Worm (Caenorhabditis elegans) whole organism, L4 larva: ENCODE results near the gene C34C12.12.

Source experiments
- F49E8.2 ChIP-seq: sonication (generic microtip); optimal IDR thresholded peaks from 2 replicates; lab custom pipeline; 2016; ENCODE audit warnings: missing compliant biosample characterization, mild to moderate bottlenecking, missing genetic modification characterization, borderline replicate concordance
- R02D3.7 ChIP-seq: fragments of 150-350 bp; sonication (generic microtip); optimal IDR thresholded peaks from 3 replicates; lab custom pipeline; 2014; ENCODE audit warnings: missing biosample characterization, missing genetic modification characterization
- Y105C5A.15 ChIP-seq: fragments of 200-800 bp; sonication (Bioruptor generic); IDR thresholded peaks from 2 replicates; pipeline ENCODE4 v1.3.6; 2022; ENCODE audit warnings: missing genetic modification characterization, missing compliant biosample characterization
- Y75B8A.6 ChIP-seq: fragments of 200-800 bp; sonication (Bioruptor generic); IDR thresholded peaks from 2 replicates; pipeline ENCODE4 v1.3.6; 2022; ENCODE audit warnings: missing genetic modification reagents, missing genetic modification characterization, missing compliant biosample characterization
- ZK546.5 ChIP-seq, 2 experiments: sonication (generic microtip); optimal IDR thresholded peaks; 2 replicates each; lab custom pipeline; 2017; ENCODE audit warnings: missing biosample characterization in 2 of 2, missing genetic modification characterization in 2 of 2
- aha-1 ChIP-seq: fragments of 150-350 bp; peaks from one replicate; lab custom pipeline; 2014; ENCODE audit warnings: missing biosample characterization, missing genetic modification characterization
- arid-1 ChIP-seq: fragments of 200-800 bp; sonication (Bioruptor generic); conservative IDR thresholded peaks from 2 replicates; pipeline ENCODE4 v1.3.6; 2022; ENCODE audit warnings: missing genetic modification reagents, missing genetic modification characterization, missing compliant biosample characterization
- ceh-28 ChIP-seq: fragments of 150-350 bp; optimal IDR thresholded peaks from 2 replicates; lab custom pipeline; 2014; ENCODE audit warnings: missing biosample characterization, missing genetic modification reagents, missing genetic modification characterization
- ceh-62 ChIP-seq: sonication (generic microtip); optimal IDR thresholded peaks from 2 replicates; lab custom pipeline; 2017; ENCODE audit warnings: missing biosample characterization, missing genetic modification characterization
- ces-1 ChIP-seq: fragments of 150-350 bp; sonication (generic microtip); optimal IDR thresholded peaks from 4 replicates; lab custom pipeline; 2014; ENCODE audit warnings: missing biosample characterization, missing genetic modification reagents, missing genetic modification characterization
- daf-16 ChIP-seq, 3 experiments: sonication (generic microtip); optimal IDR thresholded peaks; 2 replicates each; lab custom pipeline; 2016 to 2017; ENCODE audit warnings: missing genetic modification characterization in 3 of 3, missing genetic modification reagents in 3 of 3, mild to moderate bottlenecking in 2 of 3, missing compliant biosample characterization in 2 of 3, missing biosample characterization in 1 of 3, moderate library complexity in 1 of 3
- dmd-6 ChIP-seq: fragments of 200-800 bp; sonication (Bioruptor generic); IDR thresholded peaks from 2 replicates; pipeline ENCODE4 v1.3.6; 2022; ENCODE audit warnings: missing genetic modification reagents, missing genetic modification characterization, missing compliant biosample characterization
- dpl-1 ChIP-seq: fragments of 150-350 bp; optimal IDR thresholded peaks from 2 replicates; lab custom pipeline; 2014; ENCODE audit warnings: missing biosample characterization, missing genetic modification reagents, missing genetic modification characterization
- dve-1 ChIP-seq: sonication (generic microtip); optimal IDR thresholded peaks from 2 replicates; lab custom pipeline; 2017; ENCODE audit warnings: antibody characterized with exemption, mild to moderate bottlenecking, missing genetic modification characterization, missing compliant biosample characterization; ENCODE audit not compliant: insufficient read depth
- fos-1 ChIP-seq: fragments of 150-350 bp; optimal IDR thresholded peaks from 2 replicates; lab custom pipeline; 2014; ENCODE audit warnings: missing biosample characterization, missing genetic modification characterization
- hlh-11 ChIP-seq: fragments of 200-800 bp; sonication (Bioruptor generic); optimal IDR thresholded peaks from 2 replicates; lab custom pipeline; 2018; ENCODE audit warnings: mild to moderate bottlenecking, missing genetic modification characterization, missing compliant biosample characterization
- hlh-30 ChIP-seq: sonication (generic microtip); optimal IDR thresholded peaks from 2 replicates; lab custom pipeline; 2017; ENCODE audit warnings: antibody characterized with exemption, mild to moderate bottlenecking, missing genetic modification characterization, missing compliant biosample characterization; ENCODE audit not compliant: insufficient read depth
- hmg-1.1 ChIP-seq: fragments of 200-800 bp; sonication (Bioruptor generic); IDR thresholded peaks from 2 replicates; pipeline ENCODE4 v1.3.6; 2022; ENCODE audit warnings: missing genetic modification reagents, missing genetic modification characterization, missing compliant biosample characterization
- lin-1 ChIP-seq: fragments of 200-800 bp; sonication (Bioruptor generic); IDR thresholded peaks from 2 replicates; pipeline ENCODE4 v1.3.6; 2022; ENCODE audit warnings: missing genetic modification reagents, missing genetic modification characterization, missing compliant biosample characterization
- lin-38 ChIP-seq: fragments of 200-800 bp; sonication (Bioruptor generic); IDR thresholded peaks from 2 replicates; pipeline ENCODE4 v1.3.6; 2022; ENCODE audit warnings: missing genetic modification reagents, missing genetic modification characterization, missing compliant biosample characterization
- lsy-2 ChIP-seq, 2 experiments: fragments of 150-350 bp in 1 of 2; sonication (generic microtip) in 1 of 2; optimal IDR thresholded peaks; 2 replicates each; lab custom pipeline; 2014 to 2017; ENCODE audit warnings: missing biosample characterization in 2 of 2, missing genetic modification characterization in 2 of 2
- mdl-1 ChIP-seq, 2 experiments: fragments of 150-350 bp in 1 of 2; sonication (generic microtip) in 1 of 2; optimal IDR thresholded peaks; 2 replicates each; lab custom pipeline; 2014 to 2017; ENCODE audit warnings: missing biosample characterization in 2 of 2, missing genetic modification characterization in 2 of 2
- mep-1 ChIP-seq: fragments of 150-350 bp; sonication (generic microtip); optimal IDR thresholded peaks from 3 replicates; lab custom pipeline; 2014; ENCODE audit warnings: missing biosample characterization, missing genetic modification characterization
- nhr-10 ChIP-seq: fragments of 150-350 bp; optimal IDR thresholded peaks from 2 replicates; lab custom pipeline; 2014; ENCODE audit warnings: missing biosample characterization, missing genetic modification characterization
- nhr-237 ChIP-seq: sonication (generic microtip); optimal IDR thresholded peaks from 2 replicates; lab custom pipeline; 2017; ENCODE audit warnings: missing biosample characterization, missing genetic modification characterization
- nhr-25 ChIP-seq: sonication (generic microtip); optimal IDR thresholded peaks from 2 replicates; lab custom pipeline; 2017; ENCODE audit warnings: missing genetic modification characterization, mild to moderate bottlenecking, missing compliant biosample characterization, antibody characterized with exemption, moderate library complexity, borderline replicate concordance; ENCODE audit not compliant: insufficient read depth
- nhr-28 ChIP-seq: fragments of 150-350 bp; optimal IDR thresholded peaks from 2 replicates; lab custom pipeline; 2014; ENCODE audit warnings: missing biosample characterization, missing genetic modification characterization
- nhr-6 ChIP-seq: fragments of 150-350 bp; optimal IDR thresholded peaks from 2 replicates; lab custom pipeline; 2014; ENCODE audit warnings: missing biosample characterization, missing genetic modification characterization
- nhr-76 ChIP-seq: fragments of 150-350 bp; optimal IDR thresholded peaks from 2 replicates; lab custom pipeline; 2014; ENCODE audit warnings: missing biosample characterization, missing genetic modification characterization
- nhr-77 ChIP-seq: fragments of 150-350 bp; optimal IDR thresholded peaks from 2 replicates; lab custom pipeline; 2014; ENCODE audit warnings: missing biosample characterization, missing genetic modification characterization
- rbr-2 ChIP-seq: sonication (generic microtip); optimal IDR thresholded peaks from 2 replicates; lab custom pipeline; 2016; ENCODE audit warnings: missing genotype, missing genetic modification characterization, missing compliant biosample characterization
- saeg-2 ChIP-seq: fragments of 200-800 bp; sonication (Bioruptor generic); IDR thresholded peaks from 2 replicates; pipeline ENCODE4 v1.3.6; 2022; ENCODE audit warnings: missing genetic modification reagents, missing genetic modification characterization, missing compliant biosample characterization
- set-16 ChIP-seq: fragments of 200-800 bp; sonication (Bioruptor generic); IDR thresholded peaks from 2 replicates; pipeline ENCODE4 v1.3.6; 2022; ENCODE audit warnings: missing genetic modification reagents, missing genetic modification characterization, missing compliant biosample characterization
- snpc-1.2 ChIP-seq: fragments of 200-800 bp; sonication (Bioruptor generic); IDR thresholded peaks from 2 replicates; pipeline ENCODE4 v1.3.6; 2022; ENCODE audit warnings: missing genetic modification reagents, missing genetic modification characterization, missing compliant biosample characterization
- unc-130 ChIP-seq: sonication (generic microtip); optimal IDR thresholded peaks from 2 replicates; lab custom pipeline; 2016; ENCODE audit warnings: missing genetic modification reagents, missing genetic modification characterization, missing compliant biosample characterization
- unc-62 ChIP-seq, 3 experiments: fragments of 150-350 bp in 1 of 3; sonication (generic microtip); optimal IDR thresholded peaks in 2 of 3; peaks in 1 of 3; 1 replicate in 1 of 3; 2 replicates in 2 of 3; lab custom pipeline; 2014 to 2017; ENCODE audit warnings: missing biosample characterization in 3 of 3, missing genetic modification characterization in 3 of 3, missing genetic modification reagents in 3 of 3, missing genotype in 1 of 3

The C34C12.12 gene

ce11 chrIII:3452563-3453210 is at the start of gene C34C12.12, which contains the start of gene K01A11.3:
Gene C34C12.12 (plus strand): TSS chrIII:3453194.
Gene K01A11.3 (minus strand): TSS chrIII:3452613.
- no peak for TF ChIP-seq dmd-6
- TF ChIP-seq set-16: peak; percentile 57
- TF ChIP-seq lin-38 (GFP tag; lab: Robert Waterston, UW): peak; percentile 61

ce11 chrIII:3404354-3404913 is 48.6 kb upstream of the C34C12.12 start, which contains the start of the genes npp-9 and F59A2.5:
Gene npp-9 (minus strand): TSS chrIII:3404479.
Gene F59A2.5 (plus strand): TSS chrIII:3404863.
- TF ChIP-seq saeg-2 (GFP tag; lab: Robert Waterston, UW) (no peak), hmg-1.1 (no peak), ceh-28 (no peak), R02D3.7 (tag; lab: Kevin White, UChicago) (peak; percentile 86), dmd-6 (no peak), nhr-6 (tag; lab: Kevin White, UChicago) (peak; percentile 3), set-16 (no peak), dve-1 (tag; lab: Kevin White, UChicago) (peak; percentile 19), mdl-1 (tag; optimal IDR thresholded peaks at IDR 0.05; lab: Kevin White, UChicago) (peak in 1 of 2 experiments; percentile 42), nhr-28 (no peak), rbr-2 (tag; lab: Kevin White, UChicago) (peak; percentile 0), snpc-1.2 (GFP tag; lab: Robert Waterston, UW) (no peak), nhr-10 (tag; lab: Kevin White, UChicago) (no peak), nhr-237 (tag; lab: Kevin White, UChicago) (no peak), F49E8.2 (tag; lab: Kevin White, UChicago) (peak; percentile 30), daf-16 (GFP tag; optimal IDR thresholded peaks at IDR 0.05; lab: Kevin White, UChicago) (no peak), daf-16 (tag; optimal IDR thresholded peaks at IDR 0.05; lab: Kevin White, UChicago) (no peak), unc-130 (GFP tag; lab: Kevin White, UChicago) (peak; percentile 46), ceh-62 (no peak), nhr-25 (no peak), Y105C5A.15 (no peak), lin-38 (GFP tag; lab: Robert Waterston, UW) (peak; percentile 52), Y75B8A.6 (GFP tag; lab: Robert Waterston, UW) (no peak), mep-1 (tag; lab: Kevin White, UChicago) (peak; percentile 36), arid-1 (GFP tag; lab: Robert Waterston, UW) (no peak), nhr-76 (tag; lab: Kevin White, UChicago) (no peak), hlh-11 (tag; lab: Kevin White, UChicago) (peak; percentile 21), unc-62 (GFP tag; optimal IDR thresholded peaks at IDR 0.05 in 1 of 2; lab: Kevin White, UChicago) (no peak), unc-62 (tag; optimal IDR thresholded peaks at IDR 0.05; lab: Kevin White, UChicago) (no peak), aha-1 (tag; lab: Kevin White, UChicago) (peak; percentile 86), nhr-77 (tag; lab: Kevin White, UChicago) (peak; percentile 57), fos-1 (tag; lab: Kevin White, UChicago) (no peak), lsy-2 (tag; optimal IDR thresholded peaks at IDR 0.05; lab: Kevin White, UChicago) (peak in 1 of 2 experiments; percentile 76), hlh-30 (peak; percentile 70), dpl-1 (peak; percentile 73), ZK546.5 (tag; optimal IDR thresholded peaks at IDR 0.05; lab: Kevin White, UChicago) (no peak), lin-1 (GFP tag; lab: Robert Waterston, UW) (no peak), ces-1 (GFP tag; lab: Kevin White, UChicago) (no peak)
- TF ChIP-seq, all 104 proteins: peak for 15
